Worm (Caenorhabditis elegans): ENCODE measurements around the gene F26A1.1.

F26A1.1 gene

ce11 chrIII:4866762-4867161 is 16.5 kb downstream of the F26A1.1 start, which contains the start of gene C35D10.17:
Gene C35D10.17 (plus strand): TSS chrIII:4867062.
- TF ChIP-seq fkh-6 (tag; optimal IDR thresholded peaks at IDR 0.05) = no peak
- TF ChIP-seq unc-55 (GFP tag; optimal IDR thresholded peaks at IDR 0.05) = no peak
- TF ChIP-seq hlh-6 (tag; optimal IDR thresholded peaks at IDR 0.05) = no peak
- TF ChIP-seq hlh-15 (tag; optimal IDR thresholded peaks at IDR 0.05) = no peak
- no peak for TF ChIP-seq pax-1 (tag; optimal IDR thresholded peaks at IDR 0.05)
- TF ChIP-seq unc-3 (GFP tag; conservative IDR thresholded peaks at IDR 0.05) = no peak
- no peak for TF ChIP-seq unc-3 (tag; optimal IDR thresholded peaks at IDR 0.05)
- TF ChIP-seq eyg-1 (tag; optimal IDR thresholded peaks at IDR 0.05) = no peak

DNA sequence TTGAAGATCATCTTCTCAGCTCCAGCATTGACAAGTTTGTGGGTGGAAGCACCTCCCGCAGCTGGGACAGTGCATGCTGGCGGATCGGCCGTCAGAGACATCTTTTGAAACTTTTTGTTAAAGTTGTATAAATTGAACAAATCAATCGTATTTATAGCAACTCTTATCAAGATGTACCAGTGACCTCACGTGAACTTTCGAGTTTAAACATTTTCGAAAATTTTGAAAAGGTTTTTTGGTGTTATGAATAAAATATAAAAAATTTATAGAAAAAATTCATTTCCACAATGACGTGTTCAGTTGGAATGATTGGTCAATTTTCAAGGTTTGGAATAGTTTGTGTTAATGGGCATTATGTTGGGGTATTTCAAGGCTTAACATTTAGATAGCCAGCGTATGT is 18.3 kb downstream of the F26A1.1 start, which contains the start of the genes msd-4 and C35D10.3:
Gene msd-4, minus strand, starts transcription at position 101 of the 400 bp plus-strand sequence.
Gene C35D10.3, plus strand, starts transcription at position 279 of the 400 bp plus-strand sequence.
- TF ChIP-seq hlh-13 (GFP tag; optimal IDR thresholded peaks at IDR 0.05) (no peak), ttx-3 (tag; optimal IDR thresholded peaks at IDR 0.05) (no peak)

ce11 chrIII:4870478-4870877 is 20.2 kb downstream of the F26A1.1 start, which contains the start of gene gipc-1:
Gene gipc-1 (plus strand): TSS chrIII:4870778.
- TF ChIP-seq ceh-48 (tag; optimal IDR thresholded peaks at IDR 0.05) = no peak
- no peak for TF ChIP-seq ceh-9 (tag; optimal IDR thresholded peaks at IDR 0.05)
- TF ChIP-seq ceh-18 (tag; optimal IDR thresholded peaks at IDR 0.05) = no peak
- no peak for TF ChIP-seq unc-3 (GFP tag; conservative IDR thresholded peaks at IDR 0.05)
- no peak for TF ChIP-seq unc-3 (tag; optimal IDR thresholded peaks at IDR 0.05)
- TF ChIP-seq syd-9 (tag; optimal IDR thresholded peaks at IDR 0.05) = no peak
- no peak for TF ChIP-seq nfya-1 (tag; optimal IDR thresholded peaks at IDR 0.05)
- no peak for TF ChIP-seq pros-1 (tag; optimal IDR thresholded peaks at IDR 0.05)
- no peak for TF ChIP-seq nhr-11 (tag; optimal IDR thresholded peaks at IDR 0.05)
- TF ChIP-seq sox-2 (GFP tag; IDR thresholded peaks at IDR 0.05) = no peak
- TF ChIP-seq mec-3 (tag; optimal IDR thresholded peaks at IDR 0.05; ENCODE audit: borderline replicate concordance) = no peak
- TF ChIP-seq hlh-30 (tag; optimal IDR thresholded peaks at IDR 0.05; ENCODE audit: insufficient read depth) = no peak
- no peak for TF ChIP-seq lim-6 (tag; optimal IDR thresholded peaks at IDR 0.05)
- no peak for TF ChIP-seq nhr-232 (tag; optimal IDR thresholded peaks at IDR 0.05)

DNA sequence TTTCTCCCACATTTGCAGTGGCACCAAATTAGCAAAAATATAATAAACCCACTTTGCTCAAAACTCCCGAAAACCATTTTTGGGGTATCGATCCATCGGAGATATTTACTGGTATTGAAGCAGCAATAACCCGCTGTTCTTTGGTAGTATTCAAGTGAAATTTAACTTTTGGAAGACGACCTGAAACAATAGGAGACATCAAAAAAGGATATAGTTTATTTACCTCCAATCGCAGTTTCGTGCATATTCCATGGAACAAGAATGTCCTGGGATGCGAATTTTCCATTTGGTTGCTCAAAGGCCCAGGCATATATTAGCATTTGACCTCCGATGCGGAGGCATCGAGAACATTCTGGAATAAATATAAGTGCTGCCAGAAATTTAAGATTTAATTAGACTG is 23.1 kb downstream of the F26A1.1 start:
- TF ChIP-seq lim-6 (tag; optimal IDR thresholded peaks at IDR 0.05) (no peak), pha-4 (tag; optimal IDR thresholded peaks at IDR 0.05) (no peak), pax-1 (tag; optimal IDR thresholded peaks at IDR 0.05) (no peak), ttx-3 (tag; optimal IDR thresholded peaks at IDR 0.05) (no peak), sdc-2 (tag; optimal IDR thresholded peaks at IDR 0.05) (no peak), hlh-13 (GFP tag; optimal IDR thresholded peaks at IDR 0.05) (no peak), ets-4 (tag; optimal IDR thresholded peaks at IDR 0.05) (no peak), syd-9 (tag; optimal IDR thresholded peaks at IDR 0.05) (no peak), Y22D7AL.16 (tag; optimal IDR thresholded peaks at IDR 0.05) (no peak), lin-11 (tag; optimal IDR thresholded peaks at IDR 0.05) (no peak), odd-2 (tag; optimal IDR thresholded peaks at IDR 0.05) (no peak), unc-55 (GFP tag; optimal IDR thresholded peaks at IDR 0.05) (no peak), ceh-34 (tag; optimal IDR thresholded peaks at IDR 0.05) (no peak), hlh-8 (tag; optimal IDR thresholded peaks at IDR 0.05) (no peak), ceh-2 (tag; optimal IDR thresholded peaks at IDR 0.05) (no peak)

ce11 chrIII:4874671-4875070 is 24.4 kb downstream of the F26A1.1 start, which contains the start of gene C35D10.12:
Gene C35D10.12 (minus strand): TSS chrIII:4874771.
- no peak for TF ChIP-seq hlh-30 (tag; optimal IDR thresholded peaks at IDR 0.05; ENCODE audit: insufficient read depth)
- no peak for TF ChIP-seq ceh-31 (tag; optimal IDR thresholded peaks at IDR 0.05)
- no peak for TF ChIP-seq pros-1 (tag; optimal IDR thresholded peaks at IDR 0.05)
- TF ChIP-seq ahr-1 (tag; optimal IDR thresholded peaks at IDR 0.05) = no peak
- TF ChIP-seq ceh-18 (tag; optimal IDR thresholded peaks at IDR 0.05) = no peak
- no peak for TF ChIP-seq ref-2 (tag; optimal IDR thresholded peaks at IDR 0.05)
- TF ChIP-seq ceh-14 (tag; optimal IDR thresholded peaks at IDR 0.05) = no peak
- no peak for TF ChIP-seq che-1 (tag; optimal IDR thresholded peaks at IDR 0.05)
- TF ChIP-seq dve-1 (tag; optimal IDR thresholded peaks at IDR 0.05) = no peak
- no peak for TF ChIP-seq hlh-15 (tag; optimal IDR thresholded peaks at IDR 0.05)
- no peak for TF ChIP-seq pax-1 (tag; optimal IDR thresholded peaks at IDR 0.05)
- TF ChIP-seq ceh-22 (tag; optimal IDR thresholded peaks at IDR 0.05) = no peak
- no peak for TF ChIP-seq lim-6 (tag; optimal IDR thresholded peaks at IDR 0.05)
- no peak for TF ChIP-seq mec-3 (tag; optimal IDR thresholded peaks at IDR 0.05; ENCODE audit: borderline replicate concordance)
- TF ChIP-seq hlh-13 (GFP tag; optimal IDR thresholded peaks at IDR 0.05) = no peak
- TF ChIP-seq pag-3 (tag; optimal IDR thresholded peaks at IDR 0.05; ENCODE audit: borderline replicate concordance) = no peak
